Worm (Caenorhabditis elegans): ENCODE data around the gene acs-7.

The acs-7 gene

DNA sequence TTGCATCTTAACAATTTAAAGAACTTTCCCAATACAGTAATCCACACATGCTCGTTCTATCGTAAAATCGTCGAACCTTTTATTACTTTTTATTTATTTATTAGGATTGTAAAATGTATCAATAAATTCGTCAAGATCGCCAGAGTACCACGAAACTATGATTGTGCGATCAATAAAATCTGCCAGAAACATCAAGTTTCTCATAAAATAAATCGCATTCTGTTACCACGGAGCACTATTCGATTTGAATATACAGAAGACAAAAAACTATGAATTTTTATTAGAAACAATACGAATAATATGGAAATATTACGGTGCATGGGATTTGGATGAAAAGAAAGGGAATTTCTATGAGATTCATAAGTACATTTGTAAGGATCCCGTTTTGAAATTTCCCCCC, 25.1 kb upstream of the acs-7 start, which contains the start of gene C01G6.2:
Gene C01G6.2, plus strand, starts transcription at position 301 of the 400 bp plus-strand sequence.
- TF ChIP-seq nfya-1 (tag; optimal IDR thresholded peaks at IDR 0.05; ENCODE audit: insufficient read depth), result no peak
- no peak for TF ChIP-seq sea-2 (GFP tag; optimal IDR thresholded peaks at IDR 0.05)
- no peak for TF ChIP-seq fkh-2 (tag; optimal IDR thresholded peaks at IDR 0.05)
- no peak for TF ChIP-seq egl-5 (tag; optimal IDR thresholded peaks at IDR 0.05)

ce11 chrII:9268983-9269382, 22.8 kb upstream of the acs-7 start:
- no peak for TF ChIP-seq unc-39 (tag; optimal IDR thresholded peaks at IDR 0.05)

DNA sequence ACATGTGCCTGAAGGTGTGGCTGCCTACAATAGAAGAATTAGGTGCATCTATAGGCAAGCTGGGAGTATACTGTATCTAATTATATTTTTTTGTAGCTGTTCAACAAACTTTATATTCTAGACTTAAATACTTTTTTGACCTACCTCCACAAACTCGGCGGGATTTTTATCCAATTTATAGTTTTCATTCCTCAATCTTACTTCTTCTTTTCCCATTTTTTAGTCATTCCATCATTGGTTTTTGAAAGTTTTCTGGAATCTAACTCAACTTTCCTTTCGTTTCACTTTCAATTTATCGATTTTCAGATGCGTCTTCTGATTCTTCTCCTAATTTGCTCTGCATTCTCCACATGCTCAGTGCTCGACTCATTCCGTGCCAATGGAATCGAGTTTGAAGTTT, 22.2 kb upstream of the acs-7 start, which contains the start of gene C01G6.3:
Gene C01G6.3, plus strand, starts transcription at position 301 of the 400 bp plus-strand sequence.
- TF ChIP-seq R02D3.7 (tag; optimal IDR thresholded peaks at IDR 0.05), result no peak
- TF ChIP-seq zag-1 (tag; optimal IDR thresholded peaks at IDR 0.05), result no peak
- no peak for TF ChIP-seq lin-15B (tag; optimal IDR thresholded peaks at IDR 0.05)
- no peak for TF ChIP-seq nhr-25 (tag; optimal IDR thresholded peaks at IDR 0.05)
- no peak for TF ChIP-seq nfya-1 (tag; optimal IDR thresholded peaks at IDR 0.05; ENCODE audit: insufficient read depth)
- TF ChIP-seq egl-5 (tag; optimal IDR thresholded peaks at IDR 0.05), result no peak
- TF ChIP-seq unc-39 (tag; optimal IDR thresholded peaks at IDR 0.05), result no peak
- no peak for TF ChIP-seq mdl-1 (tag; optimal IDR thresholded peaks at IDR 0.05)
- TF ChIP-seq eor-1 (tag; optimal IDR thresholded peaks at IDR 0.05), result no peak
- TF ChIP-seq lsy-12 (tag; optimal IDR thresholded peaks at IDR 0.05), result no peak
- no peak for TF ChIP-seq aly-2 (tag; optimal IDR thresholded peaks at IDR 0.05)
- TF ChIP-seq nhr-28 (tag; optimal IDR thresholded peaks at IDR 0.05), result no peak
- TF ChIP-seq pha-4 (tag; optimal IDR thresholded peaks at IDR 0.05), result no peak
- no peak for TF ChIP-seq nhr-237 (tag; optimal IDR thresholded peaks at IDR 0.05)
- TF ChIP-seq fos-1 (tag; optimal IDR thresholded peaks at IDR 0.05), result no peak
- no peak for TF ChIP-seq jun-1 (tag; optimal IDR thresholded peaks at IDR 0.05)

- TF ChIP-seq pha-4 (tag; optimal IDR thresholded peaks at IDR 0.05), result no peak
- no peak for TF ChIP-seq ceh-28 (tag; optimal IDR thresholded peaks at IDR 0.05)
- no peak for TF ChIP-seq mdl-1 (tag; optimal IDR thresholded peaks at IDR 0.05)
- TF ChIP-seq daf-12 (tag; optimal IDR thresholded peaks at IDR 0.05), result no peak
- no peak for TF ChIP-seq eor-1 (tag; optimal IDR thresholded peaks at IDR 0.05)
- TF ChIP-seq mml-1 (tag; optimal IDR thresholded peaks at IDR 0.05), result no peak
- TF ChIP-seq ZK546.5 (tag; optimal IDR thresholded peaks at IDR 0.05), result no peak
- no peak for TF ChIP-seq ztf-11 (tag; optimal IDR thresholded peaks at IDR 0.05)
- TF ChIP-seq nfya-1 (tag; optimal IDR thresholded peaks at IDR 0.05; ENCODE audit: insufficient read depth), result no peak
- no peak for TF ChIP-seq ceh-82 (tag; optimal IDR thresholded peaks at IDR 0.05)
- no peak for TF ChIP-seq nhr-28 (tag; optimal IDR thresholded peaks at IDR 0.05)
- TF ChIP-seq R02D3.7 (tag; optimal IDR thresholded peaks at IDR 0.05), result no peak
- TF ChIP-seq egl-5 (tag; optimal IDR thresholded peaks at IDR 0.05), result no peak
- TF ChIP-seq ceh-9 (tag; optimal IDR thresholded peaks at IDR 0.05), result no peak
- TF ChIP-seq snpc-4 (tag; optimal IDR thresholded peaks at IDR 0.05), result no peak
- TF ChIP-seq lin-39 (tag; optimal IDR thresholded peaks at IDR 0.05), result no peak
- TF ChIP-seq tbx-2 (tag; optimal IDR thresholded peaks at IDR 0.05), result no peak
- no peak for TF ChIP-seq skn-1 (tag; optimal IDR thresholded peaks at IDR 0.05)
Observed at ce11 chrII:9271285-9271684, 20.5 kb upstream of the acs-7 start.

DNA sequence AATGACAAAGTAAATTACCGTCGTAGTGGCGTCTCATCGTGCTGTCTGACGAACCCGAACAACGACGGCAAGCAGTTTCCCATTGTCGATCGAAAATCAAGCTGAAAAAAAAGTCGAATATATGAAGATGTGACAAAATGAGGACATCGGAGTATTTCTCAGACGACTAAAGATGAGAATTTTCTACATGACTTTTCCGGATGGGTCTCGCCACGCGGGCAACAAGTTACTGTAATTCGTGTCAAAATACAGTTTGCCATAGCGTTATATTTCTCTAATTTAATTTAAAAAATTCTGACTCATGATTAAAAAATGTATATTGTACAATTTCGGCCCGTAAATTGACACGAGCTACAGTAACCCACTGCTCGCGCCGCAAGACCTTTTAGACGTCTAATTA, 18.9 kb upstream of the acs-7 start, which contains the start of gene C01G6.4:
Gene C01G6.4, minus strand, starts transcription at position 101 of the 400 bp plus-strand sequence.
- TF ChIP-seq nhr-23 (tag; optimal IDR thresholded peaks at IDR 0.05) (no peak), elt-3 (tag; optimal IDR thresholded peaks at IDR 0.05) (no peak), nhr-28 (tag; optimal IDR thresholded peaks at IDR 0.05) (no peak), zag-1 (tag; optimal IDR thresholded peaks at IDR 0.05) (no peak), snpc-4 (tag; optimal IDR thresholded peaks at IDR 0.05) (no peak), nhr-237 (tag; optimal IDR thresholded peaks at IDR 0.05) (no peak)

DNA sequence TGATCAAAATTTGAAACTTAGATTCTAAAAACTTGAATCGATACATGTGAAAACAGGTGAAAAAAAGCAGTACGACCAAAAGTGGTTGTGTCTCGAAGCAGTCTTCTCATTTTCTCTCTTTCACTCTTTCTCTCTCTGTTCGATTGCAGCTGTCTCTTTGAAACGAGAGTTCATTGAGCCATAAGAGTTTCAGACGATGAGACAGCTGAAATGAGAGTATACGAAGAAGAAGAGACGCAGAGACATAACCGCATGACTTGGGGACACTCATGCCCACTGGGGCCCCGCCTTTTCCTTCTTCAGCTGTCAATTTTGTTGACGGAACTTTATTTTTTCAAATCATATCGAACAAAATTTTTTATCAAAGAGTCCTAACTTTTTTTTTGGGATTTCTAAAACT, 17.8 kb upstream of the acs-7 start:
- peak; percentile 49 for TF ChIP-seq snpc-4 (tag; optimal IDR thresholded peaks at IDR 0.05)
- TF ChIP-seq ama-1 (optimal IDR thresholded peaks at IDR 0.05), result peak; percentile 62
- TF ChIP-seq sea-2 (GFP tag; optimal IDR thresholded peaks at IDR 0.05), result no peak
- TF ChIP-seq jun-1 (tag; optimal IDR thresholded peaks at IDR 0.05), result peak; percentile 74
- no peak for TF ChIP-seq nhr-237 (tag; optimal IDR thresholded peaks at IDR 0.05)
- peak; percentile 57 for TF ChIP-seq lsy-12 (tag; optimal IDR thresholded peaks at IDR 0.05)
- TF ChIP-seq pqm-1 (tag; optimal IDR thresholded peaks at IDR 0.05), result peak; percentile 21
- peak; percentile 91 for TF ChIP-seq pha-4 (tag; optimal IDR thresholded peaks at IDR 0.05)
- peak; percentile 76 for TF ChIP-seq lin-39 (tag; optimal IDR thresholded peaks at IDR 0.05)
- TF ChIP-seq elt-1 (tag; optimal IDR thresholded peaks at IDR 0.05), result no peak
- TF ChIP-seq fkh-10 (GFP tag; optimal IDR thresholded peaks at IDR 0.05), result peak; percentile 31
- TF ChIP-seq unc-62 (GFP tag; optimal IDR thresholded peaks at IDR 0.05), result peak; percentile 84
- peak; percentile 83 for TF ChIP-seq nhr-11 (tag; optimal IDR thresholded peaks at IDR 0.05)
- peak; percentile 40 for TF ChIP-seq egl-27 (tag; optimal IDR thresholded peaks at IDR 0.05)
- TF ChIP-seq hmg-11 (tag; optimal IDR thresholded peaks at IDR 0.05), result peak; percentile 74
- peak; percentile 67 for TF ChIP-seq mdl-1 (tag; optimal IDR thresholded peaks at IDR 0.05)
- TF ChIP-seq mml-1 (tag; optimal IDR thresholded peaks at IDR 0.05), result no peak
- peak; percentile 20 for TF ChIP-seq nhr-77 (tag; optimal IDR thresholded peaks at IDR 0.05)
- TF ChIP-seq tbx-2 (tag; optimal IDR thresholded peaks at IDR 0.05), result peak; percentile 39
- no peak for TF ChIP-seq nhr-67 (tag; optimal IDR thresholded peaks at IDR 0.05)
- no peak for TF ChIP-seq ztf-4 (tag; optimal IDR thresholded peaks at IDR 0.05)
- TF ChIP-seq elt-3 (tag; optimal IDR thresholded peaks at IDR 0.05), result no peak
- TF ChIP-seq nhr-76 (tag; optimal IDR thresholded peaks at IDR 0.05), result no peak
